Fruit fly (Drosophila melanogaster) whole organism, embryonic: Measurements from ENCODE around the gene CG14882.
A peak's percentile ranks its signal among the peaks of the same experiment; 100 is the strongest.

Experiments
- B-H2 ChIP-seq: fragments of 200-800 bp; sonication (Bioruptor generic); optimal IDR thresholded peaks from 2 replicates; lab custom pipeline; 2018; ENCODE audit warnings: missing biosample characterization, mild to moderate bottlenecking, missing genetic modification characterization
- BEAF-32 ChIP-seq: fragments of 200-800 bp; sonication (Bioruptor generic); optimal IDR thresholded peaks from 3 replicates; lab custom pipeline; 2017; ENCODE audit warnings: missing biosample characterization, missing genetic modification characterization, mild to moderate bottlenecking, moderate library complexity, missing genetic modification reagents
- C15 ChIP-seq: fragments of 200-800 bp; sonication (Bioruptor generic); IDR thresholded peaks from 3 replicates; pipeline ENCODE4 v1.3.6; 2022; ENCODE audit warnings: missing biosample characterization, missing genetic modification characterization
- CG10959 ChIP-seq: fragments of 200-800 bp; sonication (Bioruptor generic); IDR thresholded peaks from 2 replicates; pipeline ENCODE4 v1.3.6; 2022; ENCODE audit warnings: missing biosample characterization, missing genetic modification characterization
- CG11504 ChIP-seq: fragments of 200-800 bp; sonication (Bioruptor generic); optimal IDR thresholded peaks from 3 replicates; lab custom pipeline; 2019; ENCODE audit warnings: missing biosample characterization, mild to moderate bottlenecking, missing genetic modification characterization, moderate library complexity
- CG11696 ChIP-seq: fragments of 200-800 bp; sonication (Bioruptor generic); IDR thresholded peaks from 2 replicates; pipeline ENCODE4 v1.3.6; 2022; ENCODE audit warnings: missing biosample characterization, missing genetic modification characterization
- CG12769 ChIP-seq: fragments of 200-800 bp; sonication (Bioruptor generic); optimal IDR thresholded peaks from 2 replicates; lab custom pipeline; 2019; ENCODE audit warnings: missing biosample characterization, mild to moderate bottlenecking, missing genetic modification characterization, moderate library complexity
- CG13424 ChIP-seq: fragments of 200-800 bp; sonication (Bioruptor generic); optimal IDR thresholded peaks from 2 replicates; lab custom pipeline; 2019; ENCODE audit warnings: missing biosample characterization, mild to moderate bottlenecking, missing genetic modification characterization, moderate library complexity
- CG14441 ChIP-seq: fragments of 200-800 bp; sonication (Bioruptor generic); IDR thresholded peaks from 2 replicates; pipeline ENCODE4 v1.3.6; 2022; ENCODE audit warnings: missing biosample characterization, missing genetic modification characterization
- CG14710 ChIP-seq: fragments of 200-800 bp; sonication (Bioruptor generic); optimal IDR thresholded peaks from 3 replicates; lab custom pipeline; 2019; ENCODE audit warnings: missing biosample characterization, mild to moderate bottlenecking, missing genetic modification characterization, moderate library complexity
- CG14860 ChIP-seq: fragments of 200-800 bp; sonication (Bioruptor generic); IDR thresholded peaks from 3 replicates; pipeline ENCODE4 v1.3.6; 2022; ENCODE audit warnings: missing biosample characterization, missing genetic modification characterization; ENCODE audit not compliant: partially characterized antibody
- CG15073 ChIP-seq: fragments of 200-800 bp; sonication (Bioruptor generic); optimal IDR thresholded peaks from 2 replicates; lab custom pipeline; 2016; ENCODE audit warnings: missing biosample characterization, missing genetic modification characterization
- CG1529 ChIP-seq: fragments of 200-800 bp; sonication (Bioruptor generic); optimal IDR thresholded peaks from 3 replicates; lab custom pipeline; 2018; ENCODE audit warnings: missing biosample characterization, missing genetic modification characterization
- CG17328 ChIP-seq: fragments of 200-800 bp; sonication (Bioruptor generic); IDR thresholded peaks from 2 replicates; pipeline ENCODE4 v1.3.6; 2022; ENCODE audit warnings: missing biosample characterization, missing genetic modification characterization
- CG2120 ChIP-seq: fragments of 200-800 bp; sonication (Bioruptor generic); optimal IDR thresholded peaks from 3 replicates; lab custom pipeline; 2016; ENCODE audit warnings: missing biosample characterization, missing genetic modification characterization
- CG2889 ChIP-seq: fragments of 200-800 bp; sonication (Bioruptor generic); IDR thresholded peaks from 3 replicates; pipeline ENCODE4 v1.3.6; 2022; ENCODE audit warnings: missing biosample characterization, missing genetic modification characterization
- CG3065 ChIP-seq: fragments of 200-800 bp; sonication (Bioruptor generic); optimal IDR thresholded peaks from 2 replicates; lab custom pipeline; 2016; ENCODE audit warnings: missing biosample characterization, missing genetic modification characterization
- CG31224 ChIP-seq: fragments of 200-800 bp; sonication (Bioruptor generic); IDR thresholded peaks from 2 replicates; pipeline ENCODE4 v1.3.6; 2022; ENCODE audit warnings: missing biosample characterization, missing genetic modification characterization
- CG34224 ChIP-seq: fragments of 200-800 bp; sonication (Bioruptor generic); IDR thresholded peaks from 3 replicates; pipeline ENCODE4 v1.3.6; 2022; ENCODE audit warnings: missing biosample characterization, missing genetic modification characterization; ENCODE audit not compliant: partially characterized antibody
- CG34422 ChIP-seq: fragments of 200-800 bp; sonication (Bioruptor generic); IDR thresholded peaks from 3 replicates; pipeline ENCODE4 v1.3.6; 2022; ENCODE audit warnings: missing biosample characterization, missing genetic modification characterization
- CG7556 ChIP-seq: fragments of 200-800 bp; sonication (Bioruptor generic); optimal IDR thresholded peaks from 2 replicates; lab custom pipeline; 2017; ENCODE audit warnings: missing biosample characterization, mild to moderate bottlenecking, missing genetic modification characterization
- CG8281 ChIP-seq: fragments of 200-800 bp; sonication (Bioruptor generic); optimal IDR thresholded peaks from 2 replicates; lab custom pipeline; 2018; ENCODE audit warnings: missing biosample characterization, mild to moderate bottlenecking, missing genetic modification characterization, moderate library complexity
- CG8388 ChIP-seq: fragments of 200-800 bp; sonication (Bioruptor generic); optimal IDR thresholded peaks from 2 replicates; lab custom pipeline; 2019; ENCODE audit warnings: missing biosample characterization, mild to moderate bottlenecking, missing genetic modification characterization, moderate library complexity
- CG9727 ChIP-seq: fragments of 200-800 bp; sonication (Bioruptor generic); optimal IDR thresholded peaks from 3 replicates; lab custom pipeline; 2017; ENCODE audit warnings: missing biosample characterization, mild to moderate bottlenecking, missing genetic modification characterization
- D19A ChIP-seq: fragments of 200-800 bp; optimal IDR thresholded peaks from 3 replicates; lab custom pipeline; 2019; ENCODE audit warnings: missing biosample characterization, mild to moderate bottlenecking, missing genetic modification characterization, moderate library complexity
- Dll ChIP-seq: fragments of 200-800 bp; sonication (Bioruptor generic); IDR thresholded peaks from 4 replicates; pipeline ENCODE4 v1.3.6; 2022; ENCODE audit warnings: missing biosample characterization, missing genetic modification characterization; ENCODE audit not compliant: partially characterized antibody
- Doc3 ChIP-seq: fragments of 200-800 bp; sonication (Bioruptor generic); IDR thresholded peaks from 3 replicates; pipeline ENCODE4 v1.3.6; 2022; ENCODE audit warnings: missing biosample characterization, missing genetic modification characterization; ENCODE audit not compliant: partially characterized antibody
- Ets65A ChIP-seq: fragments of 200-800 bp; sonication (Bioruptor generic); peaks from one replicate; lab custom pipeline; 2016; ENCODE audit warnings: missing biosample characterization, missing genetic modification characterization
- Hey ChIP-seq: fragments of 200-800 bp; sonication (Bioruptor generic); optimal IDR thresholded peaks from 3 replicates; lab custom pipeline; 2018; ENCODE audit warnings: missing biosample characterization, mild to moderate bottlenecking, missing genetic modification characterization
- HmgZ ChIP-seq: fragments of 200-800 bp; sonication (Bioruptor generic); optimal IDR thresholded peaks from 2 replicates; lab custom pipeline; 2018; ENCODE audit warnings: missing biosample characterization, mild to moderate bottlenecking, missing genetic modification characterization
- Myb ChIP-seq: fragments of 200-800 bp; sonication (Bioruptor generic); optimal IDR thresholded peaks from 2 replicates; lab custom pipeline; 2016; ENCODE audit warnings: missing biosample characterization, missing genetic modification characterization
- PHDP ChIP-seq: fragments of 200-800 bp; sonication (Bioruptor generic); optimal IDR thresholded peaks from 3 replicates; lab custom pipeline; 2018; ENCODE audit warnings: missing biosample characterization, mild to moderate bottlenecking, missing genetic modification characterization, moderate library complexity
- Rx ChIP-seq: fragments of 200-800 bp; sonication (Bioruptor generic); IDR thresholded peaks from 2 replicates; pipeline ENCODE4 v1.3.6; 2022; ENCODE audit warnings: missing biosample characterization, missing genetic modification characterization
- Ssrp ChIP-seq: fragments of 200-800 bp; sonication (Bioruptor generic); optimal IDR thresholded peaks from 2 replicates; lab custom pipeline; 2018; ENCODE audit warnings: missing biosample characterization, mild to moderate bottlenecking, missing genetic modification characterization, moderate library complexity
- Xrp1 ChIP-seq: fragments of 200-800 bp; sonication (Bioruptor generic); IDR thresholded peaks from 2 replicates; pipeline ENCODE4 v1.3.6; 2022; ENCODE audit warnings: missing biosample characterization, missing genetic modification characterization
- fd3F ChIP-seq: fragments of 200-800 bp; sonication (Bioruptor generic); optimal IDR thresholded peaks from 2 replicates; lab custom pipeline; 2018; ENCODE audit warnings: missing biosample characterization, mild to moderate bottlenecking, missing genetic modification characterization, moderate library complexity
- ham ChIP-seq: fragments of 200-800 bp; sonication (Bioruptor generic); IDR thresholded peaks from 2 replicates; pipeline ENCODE4 v1.3.6; 2022; ENCODE audit warnings: missing biosample characterization, missing genetic modification characterization
- ind ChIP-seq: fragments of 200-800 bp; sonication (Bioruptor generic); optimal IDR thresholded peaks from 3 replicates; lab custom pipeline; 2016; ENCODE audit warnings: missing biosample characterization, missing genetic modification characterization
- jigr1 ChIP-seq: fragments of 200-800 bp; sonication (Bioruptor generic); IDR thresholded peaks from 3 replicates; pipeline ENCODE4 v1.3.6; 2022; ENCODE audit warnings: missing biosample characterization, missing genetic modification characterization
- knrl ChIP-seq: fragments of 200-800 bp; sonication (Bioruptor generic); IDR thresholded peaks from 3 replicates; pipeline ENCODE4 v1.3.6; 2022; ENCODE audit warnings: missing biosample characterization, missing genetic modification characterization; ENCODE audit not compliant: partially characterized antibody
- nerfin-1 ChIP-seq: fragments of 200-800 bp; sonication (Bioruptor generic); optimal IDR thresholded peaks from 3 replicates; lab custom pipeline; 2019; ENCODE audit warnings: missing biosample characterization, mild to moderate bottlenecking, missing genetic modification characterization, moderate library complexity
- onecut ChIP-seq: fragments of 200-800 bp; sonication (Bioruptor generic); IDR thresholded peaks from 2 replicates; pipeline ENCODE4 v1.3.6; 2022; ENCODE audit warnings: missing biosample characterization, missing genetic modification characterization
- pita ChIP-seq: fragments of 200-800 bp; sonication (Bioruptor generic); optimal IDR thresholded peaks from 2 replicates; lab custom pipeline; 2017; ENCODE audit warnings: missing biosample characterization, mild to moderate bottlenecking, missing genetic modification characterization
- scrt ChIP-seq: fragments of 200-800 bp; sonication (Bioruptor generic); optimal IDR thresholded peaks from 2 replicates; lab custom pipeline; 2018; ENCODE audit warnings: missing biosample characterization, mild to moderate bottlenecking, missing genetic modification characterization, moderate library complexity
- slbo ChIP-seq: fragments of 200-800 bp; sonication (Bioruptor generic); IDR thresholded peaks from 2 replicates; pipeline ENCODE4 v1.3.6; 2022; ENCODE audit warnings: missing biosample characterization, missing genetic modification characterization
- sna ChIP-seq: fragments of 200-800 bp; sonication (Bioruptor generic); IDR thresholded peaks from 2 replicates; pipeline ENCODE4 v1.3.6; 2022; ENCODE audit warnings: missing biosample characterization, missing genetic modification characterization; ENCODE audit not compliant: partially characterized antibody
- tup ChIP-seq: fragments of 200-800 bp; sonication (Bioruptor generic); optimal IDR thresholded peaks from 2 replicates; lab custom pipeline; 2016; ENCODE audit warnings: missing biosample characterization, mild to moderate bottlenecking, missing genetic modification characterization, moderate library complexity
- tx ChIP-seq: fragments of 200-800 bp; sonication (Bioruptor generic); optimal IDR thresholded peaks from 2 replicates; lab custom pipeline; 2016; ENCODE audit warnings: missing biosample characterization, missing genetic modification characterization
- z ChIP-seq: fragments of 200-800 bp; sonication (Bioruptor generic); IDR thresholded peaks from 3 replicates; pipeline ENCODE4 v1.3.6; 2022; ENCODE audit warnings: missing biosample characterization, missing genetic modification characterization

CG14882 gene

DNA sequence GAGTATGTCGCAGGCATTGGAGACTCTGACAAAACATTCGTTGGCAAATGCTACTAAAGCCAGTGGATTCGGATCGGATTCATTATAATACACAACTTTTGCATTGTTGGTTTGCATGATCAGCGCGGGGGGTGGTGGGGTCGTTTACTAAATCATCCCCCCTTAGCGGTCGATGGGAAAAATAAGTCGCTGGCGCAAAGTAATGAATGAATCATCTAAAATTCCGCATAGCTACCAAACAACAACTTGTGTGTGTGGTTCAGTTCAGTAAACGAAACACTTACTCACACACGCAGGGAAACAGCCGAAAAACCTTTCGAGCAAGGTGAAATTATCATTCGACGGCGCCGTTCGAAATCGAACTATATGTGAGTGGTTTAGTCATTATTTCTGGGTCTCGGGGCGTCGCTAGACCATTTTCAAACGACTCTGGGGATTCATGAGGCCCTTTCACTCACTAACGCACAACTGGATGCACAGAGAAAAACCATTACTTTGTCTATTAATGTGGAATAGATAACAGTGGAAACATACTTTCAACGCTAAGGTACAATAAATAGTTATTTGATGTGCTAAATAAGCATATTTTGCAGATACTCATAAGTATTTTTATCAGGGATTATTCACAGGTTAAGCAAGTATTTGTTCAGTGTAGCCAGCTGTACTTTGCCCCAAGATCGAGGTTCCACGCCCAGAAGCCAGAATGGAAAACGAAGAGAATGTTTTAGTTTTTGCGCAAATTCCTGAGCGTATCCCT, 5.5 kb downstream of the CG14882 start (continued):
- peak; percentile 79 for TF ChIP-seq PHDP
- peak; percentile 88 for TF ChIP-seq CG17328
- no peak for TF ChIP-seq CG15073 (GFP tag; lab: Kevin White, UChicago)
- peak; percentile 56 for TF ChIP-seq tx (GFP tag; lab: Kevin White, UChicago)
- peak; percentile 72 for TF ChIP-seq CG11696 (GFP tag; lab: Robert Waterston, UW)
- peak; percentile 91 for TF ChIP-seq Xrp1
- peak; percentile 65 for TF ChIP-seq ham
- TF ChIP-seq jigr1 (GFP tag; lab: Robert Waterston, UW): peak; percentile 6; the same call in 2 of the 3 replicates
- peak; percentile 44 for TF ChIP-seq scrt (GFP tag; lab: Kevin White, UChicago)
- no peak for TF ChIP-seq nerfin-1 (tag; lab: Kevin White, UChicago)
- TF ChIP-seq Dll (GFP tag; lab: Robert Waterston, UW): no peak
- no peak for TF ChIP-seq BEAF-32 (GFP tag; lab: Kevin White, UChicago)
- peak; percentile 52; the same call in 1 of the 3 replicates for TF ChIP-seq C15 (GFP tag; lab: Robert Waterston, UW)
- peak; percentile 29 for TF ChIP-seq CG13424 (tag; lab: Kevin White, UChicago)
- TF ChIP-seq Hey: no peak
- peak; percentile 54 for TF ChIP-seq CG14710 (tag; lab: Kevin White, UChicago)
- TF ChIP-seq Ets65A: peak; percentile 96
- peak; percentile 17; the same call in 2 of the 3 replicates for TF ChIP-seq CG34422 (GFP tag; lab: Robert Waterston, UW)
- TF ChIP-seq Ssrp (tag; lab: Kevin White, UChicago): peak; percentile 75
- TF ChIP-seq Myb (GFP tag; lab: Kevin White, UChicago): peak; percentile 21
- TF ChIP-seq onecut (GFP tag; lab: Robert Waterston, UW): peak; percentile 19
- TF ChIP-seq CG34224: no peak
- no peak for TF ChIP-seq sna (GFP tag; lab: Robert Waterston, UW)
- no peak for TF ChIP-seq CG8281 (tag; lab: Kevin White, UChicago)
- no peak for TF ChIP-seq CG14860 (GFP tag; lab: Robert Waterston, UW)
- no peak for TF ChIP-seq knrl (GFP tag; lab: Robert Waterston, UW)
- peak; percentile 23 for TF ChIP-seq CG1529 (GFP tag; lab: Kevin White, UChicago)
- TF ChIP-seq ind: peak; percentile 72
- TF ChIP-seq slbo (GFP tag; lab: Robert Waterston, UW): peak; percentile 80
- TF ChIP-seq CG12769 (tag; lab: Kevin White, UChicago): peak; percentile 92
- TF ChIP-seq CG11504 (tag; lab: Kevin White, UChicago): peak; percentile 53
- TF ChIP-seq z: peak; percentile 64; the same call in 2 of the 3 replicates
- TF ChIP-seq CG7556 (GFP tag; lab: Kevin White, UChicago): peak; percentile 65
- peak; percentile 46 for TF ChIP-seq D19A (tag; lab: Kevin White, UChicago)
- TF ChIP-seq CG8388 (GFP tag; lab: Kevin White, UChicago): peak; percentile 82
- peak; percentile 67; the same call in 2 of the 3 replicates for TF ChIP-seq CG2889 (GFP tag; lab: Robert Waterston, UW)
- TF ChIP-seq HmgZ (tag; lab: Kevin White, UChicago): peak; percentile 73
- peak; percentile 50 for TF ChIP-seq fd3F (GFP tag; lab: Kevin White, UChicago)
- no peak for TF ChIP-seq pita (GFP tag; lab: Kevin White, UChicago)
- no peak for TF ChIP-seq CG3065 (GFP tag; lab: Kevin White, UChicago)
- TF ChIP-seq B-H2: no peak
- TF ChIP-seq CG10959 (GFP tag; lab: Robert Waterston, UW): peak; percentile 74
- TF ChIP-seq CG14441 (GFP tag; lab: Robert Waterston, UW): peak; percentile 76
- peak; percentile 58 for TF ChIP-seq tup (GFP tag; lab: Kevin White, UChicago)
- TF ChIP-seq CG9727 (GFP tag; lab: Kevin White, UChicago): peak; percentile 75
- peak; percentile 68 for TF ChIP-seq CG31224 (GFP tag; lab: Robert Waterston, UW)
- no peak for TF ChIP-seq Doc3
- TF ChIP-seq Rx (GFP tag; lab: Robert Waterston, UW): peak; percentile 86
- TF ChIP-seq CG2120 (GFP tag; lab: Kevin White, UChicago): peak; percentile 69
